Fruit fly (Drosophila melanogaster): ENCODE results near the gene CG10068.

dm6 chr3R:7130827-7131226 is 3.0 kb upstream of the CG10068 start:
- TF ChIP-seq CG8478 (optimal IDR thresholded peaks at IDR 0.05) (no peak), CTCF (optimal IDR thresholded peaks at IDR 0.05) (no peak)

Measured in S2 (cell line).